Worm (Caenorhabditis elegans) whole organism, early embryonic: ENCODE results near the gene F35C11.2.

Experiments used
- aly-1 ChIP-seq: sonication (generic microtip); optimal IDR thresholded peaks from 2 replicates; lab custom pipeline; 2016; ENCODE audit warnings: missing genetic modification characterization, missing compliant biosample characterization
- ama-1 ChIP-seq: fragments of 150-350 bp; optimal IDR thresholded peaks from 2 replicates; lab custom pipeline; 2014
- ceh-13 ChIP-seq: fragments of 200-800 bp; sonication (Bioruptor generic); optimal IDR thresholded peaks from 2 replicates; lab custom pipeline; 2018; ENCODE audit warnings: mild to moderate bottlenecking, missing genetic modification characterization, missing compliant biosample characterization
- ceh-36 ChIP-seq: sonication (generic microtip); optimal IDR thresholded peaks from 2 replicates; lab custom pipeline; 2016; ENCODE audit warnings: missing genetic modification characterization, inconsistent platforms, missing compliant biosample characterization
- ets-7 ChIP-seq: sonication (generic microtip); optimal IDR thresholded peaks from 2 replicates; lab custom pipeline; 2016; ENCODE audit warnings: missing genotype, missing genetic modification characterization, missing compliant biosample characterization
- flt-1 ChIP-seq: fragments of 200-800 bp; sonication (Bioruptor generic); IDR thresholded peaks from 2 replicates; pipeline ENCODE4 v1.3.6; 2022; ENCODE audit warnings: missing genetic modification characterization, missing compliant biosample characterization
- hmbx-1 ChIP-seq: sonication (generic microtip); optimal IDR thresholded peaks from 2 replicates; lab custom pipeline; 2016; ENCODE audit warnings: mild to moderate bottlenecking, missing genetic modification characterization, missing compliant biosample characterization
- hmg-4 ChIP-seq: fragments of 200-800 bp; sonication (Bioruptor generic); optimal IDR thresholded peaks from 2 replicates; lab custom pipeline; 2018; ENCODE audit warnings: mild to moderate bottlenecking, missing genetic modification characterization, missing compliant biosample characterization
- hnd-1 ChIP-seq: sonication (generic microtip); optimal IDR thresholded peaks from 2 replicates; lab custom pipeline; 2016; ENCODE audit warnings: missing genetic modification characterization, missing compliant biosample characterization
- sea-1 ChIP-seq: fragments of 200-800 bp; sonication (Bioruptor generic); conservative IDR thresholded peaks from 2 replicates; pipeline ENCODE4 v1.3.6; 2022; ENCODE audit warnings: missing genetic modification characterization, missing compliant biosample characterization
- tbx-37 ChIP-seq: fragments of 200-800 bp; sonication (Bioruptor generic); conservative IDR thresholded peaks from 2 replicates; pipeline ENCODE4 v1.3.6; 2022; ENCODE audit warnings: missing genetic modification reagents, missing genetic modification characterization, missing compliant biosample characterization

ce11 chrII:8256013-8256412 is 7.4 kb upstream of the F35C11.2 start, which contains the start of gene F35C11.7:
- TF ChIP-seq hnd-1, result no peak
- no peak for TF ChIP-seq sea-1
- no peak for TF ChIP-seq flt-1 (GFP tag; lab: Robert Waterston, UW)
- TF ChIP-seq ceh-13, result no peak
- TF ChIP-seq ama-1 (lab: Kevin White, UChicago), result no peak
- TF ChIP-seq ets-7 (tag; lab: Kevin White, UChicago), result no peak
- no peak for TF ChIP-seq hmbx-1 (tag; lab: Kevin White, UChicago)
- no peak for TF ChIP-seq aly-1 (tag; lab: Kevin White, UChicago)
- TF ChIP-seq ceh-36, result no peak
- TF ChIP-seq hmg-4 (GFP tag; lab: Kevin White, UChicago), result no peak
- no peak for TF ChIP-seq tbx-37 (GFP tag; lab: Robert Waterston, UW)
